Fruit fly (Drosophila melanogaster): ENCODE data around the gene CG31495.

CG31495 gene

DNA sequence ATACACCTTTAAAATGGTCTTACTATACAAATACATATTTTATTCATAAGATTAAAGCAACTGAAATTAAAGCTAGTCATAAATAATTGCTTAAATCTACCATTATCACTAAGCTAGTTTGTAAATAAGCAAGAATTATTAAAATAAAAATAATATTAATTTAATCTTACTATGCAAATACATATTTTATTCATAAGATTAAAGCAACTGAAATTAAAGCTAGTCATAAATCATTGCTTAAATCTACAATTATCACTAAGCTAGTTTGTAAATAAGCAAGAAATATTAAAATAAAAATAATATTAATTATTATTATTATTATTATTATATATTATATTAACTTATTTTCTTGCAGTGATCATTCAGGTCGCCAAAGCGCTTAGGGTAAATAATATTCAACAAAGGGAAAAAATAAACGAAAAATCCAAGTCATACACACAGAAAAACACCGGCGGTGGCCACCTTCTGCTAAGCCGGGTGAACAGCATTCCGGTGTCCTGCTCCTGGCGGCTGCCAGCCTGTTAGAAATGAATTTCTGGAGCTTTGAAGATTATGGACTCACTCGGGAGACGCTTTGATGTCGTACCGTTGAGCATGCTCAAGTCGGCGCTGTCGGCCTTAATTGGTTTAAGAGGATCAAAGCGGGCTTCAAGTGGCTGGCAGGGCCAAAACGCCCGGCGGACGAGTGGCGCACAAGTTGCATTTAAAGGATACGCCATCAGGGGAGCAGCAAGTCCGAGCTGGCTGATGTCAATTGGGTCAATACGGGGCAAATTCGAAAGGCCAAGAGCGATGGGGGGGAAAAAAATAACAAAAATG lies 35.6 kb downstream of the CG31495 start:
- no peak for TF ChIP-seq Pif1B (GFP tag; optimal IDR thresholded peaks at IDR 0.05)
- peak; percentile 1 for TF ChIP-seq CG9948 (tag; optimal IDR thresholded peaks at IDR 0.05)
- peak; percentile 19 for TF ChIP-seq CG15710 (tag; optimal IDR thresholded peaks at IDR 0.05)
- TF ChIP-seq CG8159 (tag; optimal IDR thresholded peaks at IDR 0.05): peak; percentile 57
- TF ChIP-seq CG14655 (GFP tag; optimal IDR thresholded peaks at IDR 0.05): peak; percentile 39
- no peak for TF ChIP-seq D1 (tag; optimal IDR thresholded peaks at IDR 0.05)
- no peak for TF ChIP-seq CG34367 (tag; optimal IDR thresholded peaks at IDR 0.05)
- TF ChIP-seq CG10348 (GFP tag; IDR thresholded peaks at IDR 0.05): no peak
- no peak for TF ChIP-seq Pif1A (GFP tag; optimal IDR thresholded peaks at IDR 0.05)
- no peak for TF ChIP-seq fd96Ca (GFP tag; IDR thresholded peaks at IDR 0.05)

- TF ChIP-seq gl (tag; optimal IDR thresholded peaks at IDR 0.05) (no peak), CG9948 (tag; optimal IDR thresholded peaks at IDR 0.05) (no peak), CG14655 (GFP tag; optimal IDR thresholded peaks at IDR 0.05) (no peak), CG32121 (GFP tag; IDR thresholded peaks at IDR 0.05) (no peak), EcR (GFP tag; optimal IDR thresholded peaks at IDR 0.05) (no peak), CG12605 (GFP tag; IDR thresholded peaks at IDR 0.05) (no peak), Ets98B (GFP tag; IDR thresholded peaks at IDR 0.05) (no peak)
These were observed 36.4 kb downstream of the CG31495 start for dm6 chr3R:13803185-13803887.

- TF ChIP-seq D1 (tag; optimal IDR thresholded peaks at IDR 0.05) (no peak), rn (GFP tag; IDR thresholded peaks at IDR 0.05) (no peak), Pif1A (GFP tag; optimal IDR thresholded peaks at IDR 0.05) (no peak), CG12605 (GFP tag; IDR thresholded peaks at IDR 0.05) (0 out of 2 replicates have a peak, but pooled peaks have one; percentile 2)
These were observed 37.5 kb downstream of the CG31495 start for dm6 chr3R:13802057-13802817.

DNA sequence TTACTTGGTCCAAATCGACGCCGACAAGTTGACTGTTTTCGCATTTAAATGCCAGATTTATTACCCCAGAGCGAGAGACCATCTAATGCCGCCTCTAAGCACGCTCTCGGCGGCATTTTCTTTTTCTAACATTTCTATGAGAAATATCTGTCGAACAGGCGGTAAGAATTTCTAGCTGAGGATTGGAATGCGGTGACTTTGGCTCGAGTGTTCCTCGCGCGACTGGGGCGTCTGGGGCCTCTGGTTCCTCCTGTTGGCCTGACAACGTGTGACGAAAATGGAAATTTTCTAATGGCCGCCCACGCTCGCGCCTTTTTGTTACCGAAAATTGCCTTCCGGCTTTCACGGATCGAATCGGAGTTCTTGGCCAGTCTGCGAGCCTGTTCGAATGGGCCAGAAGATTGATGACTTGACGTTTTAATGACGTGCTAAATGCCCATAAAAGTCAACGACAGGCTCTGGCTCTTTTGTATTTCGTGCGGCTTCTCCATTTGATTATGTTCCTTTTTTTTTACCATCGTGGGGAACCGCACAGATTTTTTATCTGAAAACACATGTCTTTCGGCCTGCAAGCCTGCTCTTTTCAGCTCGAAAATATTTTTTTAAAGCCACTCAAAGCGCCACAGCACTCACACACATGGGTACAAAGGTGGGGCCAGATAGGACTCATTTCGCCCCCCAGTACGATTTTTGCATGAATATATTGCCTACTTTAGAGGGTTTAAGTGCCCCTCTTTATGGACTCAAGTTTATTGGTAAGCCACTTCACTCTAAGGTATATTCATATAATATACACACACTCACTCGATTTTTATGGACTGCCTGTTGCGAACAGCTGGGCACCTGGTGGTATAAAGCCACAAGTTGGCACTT lies 38.3 kb downstream of the CG31495 start:
- TF ChIP-seq CG8159 (tag; optimal IDR thresholded peaks at IDR 0.05) (no peak), CG15710 (tag; optimal IDR thresholded peaks at IDR 0.05) (no peak), Snoo (tag; optimal IDR thresholded peaks at IDR 0.05) (no peak), CG12605 (GFP tag; IDR thresholded peaks at IDR 0.05) (0 out of 2 replicates have a peak, but pooled peaks have one; percentile 10), fd96Ca (GFP tag; IDR thresholded peaks at IDR 0.05) (no peak), CG4496 (GFP tag; IDR thresholded peaks at IDR 0.05) (0 out of 3 replicates have a peak, but pooled peaks have one; percentile 30), CG8301 (tag; optimal IDR thresholded peaks at IDR 0.05) (no peak)

DNA sequence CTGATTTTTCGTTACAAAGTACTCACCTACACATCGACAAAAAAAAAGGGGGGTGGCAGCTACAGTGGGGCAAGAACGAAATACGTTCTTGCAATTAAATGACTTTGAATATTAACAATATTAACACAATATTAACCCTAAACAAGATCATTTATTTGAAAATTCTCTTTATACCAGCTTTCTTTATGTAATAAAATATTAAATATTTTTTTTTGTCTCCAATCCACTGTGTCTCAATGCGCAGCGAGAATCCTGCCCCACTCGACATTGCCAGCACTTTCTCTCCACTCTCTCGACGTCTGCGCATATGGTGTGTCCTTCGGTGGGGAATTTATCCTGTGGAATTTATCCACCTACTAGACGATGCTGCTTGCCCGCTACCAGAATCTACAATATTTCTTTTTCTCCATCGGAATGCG lies 39.3 kb downstream of the CG31495 start:
- TF ChIP-seq rn (GFP tag; IDR thresholded peaks at IDR 0.05): peak; percentile 66; the same call in 1 of the 2 replicates
- TF ChIP-seq Pif1B (GFP tag; optimal IDR thresholded peaks at IDR 0.05): peak; percentile 68
- TF ChIP-seq CG9948 (tag; optimal IDR thresholded peaks at IDR 0.05): peak; percentile 71
- peak; percentile 81 for TF ChIP-seq CG8159 (tag; optimal IDR thresholded peaks at IDR 0.05)
- TF ChIP-seq CG4496 (GFP tag; IDR thresholded peaks at IDR 0.05): peak; percentile 93
- peak; percentile 38 for TF ChIP-seq CG13204 (GFP tag; optimal IDR thresholded peaks at IDR 0.05)
- TF ChIP-seq Snoo (tag; optimal IDR thresholded peaks at IDR 0.05): peak; percentile 66
- TF ChIP-seq CG34367 (tag; optimal IDR thresholded peaks at IDR 0.05): peak; percentile 53
- TF ChIP-seq CG12605 (GFP tag; IDR thresholded peaks at IDR 0.05): peak; percentile 82; the same call in 1 of the 2 replicates
- no peak for TF ChIP-seq D1 (tag; optimal IDR thresholded peaks at IDR 0.05)
- TF ChIP-seq EcR (GFP tag; optimal IDR thresholded peaks at IDR 0.05): no peak
- TF ChIP-seq gl (tag; optimal IDR thresholded peaks at IDR 0.05): peak; percentile 25
- TF ChIP-seq CG8301 (tag; optimal IDR thresholded peaks at IDR 0.05): peak; percentile 65
- peak; percentile 77 for TF ChIP-seq CG14655 (GFP tag; optimal IDR thresholded peaks at IDR 0.05)
- TF ChIP-seq CG17806 (tag; optimal IDR thresholded peaks at IDR 0.05): peak; percentile 78
- TF ChIP-seq Ets98B (GFP tag; IDR thresholded peaks at IDR 0.05): peak; percentile 89
- TF ChIP-seq CG10348 (GFP tag; IDR thresholded peaks at IDR 0.05): peak; percentile 30; the same call in 1 of the 2 replicates
- peak; percentile 76 for TF ChIP-seq CG15710 (tag; optimal IDR thresholded peaks at IDR 0.05)
- TF ChIP-seq Pif1A (GFP tag; optimal IDR thresholded peaks at IDR 0.05): peak; percentile 64
- TF ChIP-seq CG32121 (GFP tag; IDR thresholded peaks at IDR 0.05): peak; percentile 89
- peak; percentile 85 for TF ChIP-seq fd96Ca (GFP tag; IDR thresholded peaks at IDR 0.05)

Measured in whole organism, pupa.